Fruit fly (Drosophila melanogaster): Measurements from ENCODE around the gene Sdic4.
A peak's percentile ranks its signal among the peaks of the same experiment; 100 is the strongest.

DNA sequence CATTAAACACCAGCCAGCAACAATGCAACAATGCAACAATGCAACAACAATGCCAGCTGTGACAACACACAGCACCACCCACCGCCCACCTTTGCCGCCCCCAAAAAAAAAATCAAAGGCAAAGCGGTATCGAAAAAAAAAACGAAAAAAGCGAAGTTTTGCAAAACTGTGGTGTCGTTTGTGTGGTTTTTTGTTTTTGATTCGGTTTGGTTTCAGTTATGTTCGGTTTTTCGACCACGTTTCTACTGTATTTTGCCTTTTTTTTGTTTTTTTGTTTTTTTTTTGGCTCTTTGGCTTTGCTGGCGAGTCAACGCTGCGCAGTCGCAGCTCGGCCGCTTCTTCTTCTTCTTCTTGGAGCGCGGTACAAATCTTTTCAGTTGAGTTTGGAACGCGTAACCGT lies 19.5 kb upstream of the Sdic4 start, which contains the start of gene Peritrophin-A:
- TF ChIP-seq CG3919 (GFP tag; optimal IDR thresholded peaks at IDR 0.05), result peak; percentile 22
- peak; percentile 39 for TF ChIP-seq Sox102F (GFP tag; optimal IDR thresholded peaks at IDR 0.05)
- TF ChIP-seq lz (GFP tag; optimal IDR thresholded peaks at IDR 0.05), result peak; percentile 16
- no peak for TF ChIP-seq dac (GFP tag; optimal IDR thresholded peaks at IDR 0.05)
- TF ChIP-seq CG16779 (tag; optimal IDR thresholded peaks at IDR 0.05), result peak; percentile 3
- no peak for TF ChIP-seq OdsH (GFP tag; optimal IDR thresholded peaks at IDR 0.05)
- no peak for TF ChIP-seq Hr39 (GFP tag; optimal IDR thresholded peaks at IDR 0.05)
- TF ChIP-seq esn (GFP tag; optimal IDR thresholded peaks at IDR 0.05), result no peak
- peak; percentile 29 for TF ChIP-seq pdm3 (GFP tag; optimal IDR thresholded peaks at IDR 0.05)
- TF ChIP-seq Lpt (GFP tag; optimal IDR thresholded peaks at IDR 0.05), result peak; percentile 27
- TF ChIP-seq fkh (GFP tag; optimal IDR thresholded peaks at IDR 0.05), result no peak
- no peak for TF ChIP-seq CG11902 (GFP tag; optimal IDR thresholded peaks at IDR 0.05)
